Worm (Caenorhabditis elegans): ENCODE data around the gene xpo-1.

- TF ChIP-seq egl-27 (tag; optimal IDR thresholded peaks at IDR 0.05) (no peak), snpc-4 (tag; optimal IDR thresholded peaks at IDR 0.05) (no peak), ztf-11 (tag; optimal IDR thresholded peaks at IDR 0.05) (no peak), unc-62 (GFP tag; optimal IDR thresholded peaks at IDR 0.05) (no peak), ceh-82 (tag; optimal IDR thresholded peaks at IDR 0.05) (no peak), nhr-76 (tag; optimal IDR thresholded peaks at IDR 0.05) (no peak), nhr-28 (tag; optimal IDR thresholded peaks at IDR 0.05) (no peak)
Measured at ce11 chrV:7830952-7831351, 26.1 kb downstream of the xpo-1 start.

All from whole organism, L3 larva.